Worm (Caenorhabditis elegans): Measurements from ENCODE around the gene srh-44.

The srh-44 gene

ce11 chrII:11473525-11474181, 41.2 kb upstream of the srh-44 start, which contains the start of the genes metl-1 and W02B12.11 (continued):
- no peak for TF ChIP-seq Y5F2A.4 (GFP tag; optimal IDR thresholded peaks at IDR 0.05)
- peak; percentile 84 for TF ChIP-seq spr-1 (tag; optimal IDR thresholded peaks at IDR 0.05)
- peak; percentile 73 for TF ChIP-seq ctbp-1 (GFP tag; IDR thresholded peaks at IDR 0.05)
- no peak for TF ChIP-seq daf-19 (GFP tag; conservative IDR thresholded peaks at IDR 0.05)
- TF ChIP-seq ZK546.5 (tag; optimal IDR thresholded peaks at IDR 0.05): no peak
- TF ChIP-seq daf-8 (GFP tag; IDR thresholded peaks at IDR 0.05): no peak
- peak; percentile 68 for TF ChIP-seq egl-43 (GFP tag; IDR thresholded peaks at IDR 0.05)
- TF ChIP-seq arid-1 (GFP tag; conservative IDR thresholded peaks at IDR 0.05): peak; percentile 75
- TF ChIP-seq snpc-4 (tag; optimal IDR thresholded peaks at IDR 0.05): no peak
- peak; percentile 87 for TF ChIP-seq hmg-1.1 (GFP tag; IDR thresholded peaks at IDR 0.05)
- no peak for TF ChIP-seq ztf-11 (tag; optimal IDR thresholded peaks at IDR 0.05)
- TF ChIP-seq skn-1 (tag; optimal IDR thresholded peaks at IDR 0.05): no peak
- no peak for TF ChIP-seq mdt-29 (GFP tag; IDR thresholded peaks at IDR 0.05)
- TF ChIP-seq madf-5 (GFP tag; IDR thresholded peaks at IDR 0.05): no peak
- TF ChIP-seq nhr-41 (GFP tag; IDR thresholded peaks at IDR 0.05): peak; percentile 28; the same call in 1 of the 2 replicates
- TF ChIP-seq lin-15B (tag; optimal IDR thresholded peaks at IDR 0.05): no peak
- no peak for TF ChIP-seq zfp-2 (tag; optimal IDR thresholded peaks at IDR 0.05)
- TF ChIP-seq fos-1 (tag; optimal IDR thresholded peaks at IDR 0.05): no peak
- TF ChIP-seq dve-1 (tag; optimal IDR thresholded peaks at IDR 0.05; ENCODE audit: insufficient read depth): peak; percentile 88
- peak; percentile 52 to 90 for TF ChIP-seq lsy-2 (tag; optimal IDR thresholded peaks at IDR 0.05)
- no peak for TF ChIP-seq ceh-32 (tag; optimal IDR thresholded peaks at IDR 0.05; ENCODE audit: poor library complexity)
- peak; percentile 66 for TF ChIP-seq lin-1 (GFP tag; IDR thresholded peaks at IDR 0.05)
- no peak for TF ChIP-seq vab-7 (GFP tag; IDR thresholded peaks at IDR 0.05)
- TF ChIP-seq lin-29 (GFP tag; IDR thresholded peaks at IDR 0.05): peak; percentile 71; the same call in 1 of the 2 replicates
- TF ChIP-seq nhr-111 (GFP tag; optimal IDR thresholded peaks at IDR 0.05): no peak
- TF ChIP-seq php-3 (GFP tag; IDR thresholded peaks at IDR 0.05): peak; percentile 37; the same call in 1 of the 2 replicates
- no peak; the same call in 1 of the 2 replicates for TF ChIP-seq snpc-1.2 (GFP tag; IDR thresholded peaks at IDR 0.05)
- peak; percentile 24 for TF ChIP-seq mxl-3 (GFP tag; optimal IDR thresholded peaks at IDR 0.05)
- TF ChIP-seq tag-97 (GFP tag; IDR thresholded peaks at IDR 0.05): no peak
- peak in 1 of 2 experiments; percentile 88 for TF ChIP-seq unc-62 (GFP tag; optimal IDR thresholded peaks at IDR 0.05 in 1 of 2)
- TF ChIP-seq unc-62 (tag; optimal IDR thresholded peaks at IDR 0.05): no peak
- peak; percentile 7 for TF ChIP-seq nhr-11 (tag; optimal IDR thresholded peaks at IDR 0.05)
- TF ChIP-seq nhr-6 (tag; optimal IDR thresholded peaks at IDR 0.05): peak; percentile 68
- peak; percentile 65 for TF ChIP-seq jun-1 (tag; optimal IDR thresholded peaks at IDR 0.05)
- no peak for TF ChIP-seq attf-4 (tag; optimal IDR thresholded peaks at IDR 0.05)
- TF ChIP-seq fkh-10 (GFP tag; optimal IDR thresholded peaks at IDR 0.05): no peak
- no peak for TF ChIP-seq nhr-76 (tag; optimal IDR thresholded peaks at IDR 0.05)
- TF ChIP-seq hlh-30 (tag; optimal IDR thresholded peaks at IDR 0.05; ENCODE audit: insufficient read depth): no peak
- no peak for TF ChIP-seq unc-39 (tag; optimal IDR thresholded peaks at IDR 0.05)
- TF ChIP-seq unc-130 (GFP tag; optimal IDR thresholded peaks at IDR 0.05): peak; percentile 53
- TF ChIP-seq rbr-2 (tag; optimal IDR thresholded peaks at IDR 0.05): peak; percentile 83
- TF ChIP-seq ceh-82 (tag; optimal IDR thresholded peaks at IDR 0.05): no peak
- TF ChIP-seq ceh-28 (tag; optimal IDR thresholded peaks at IDR 0.05): no peak
- TF ChIP-seq mep-1 (tag; optimal IDR thresholded peaks at IDR 0.05): peak; percentile 89
- TF ChIP-seq tra-1 (GFP tag; IDR thresholded peaks at IDR 0.05): 0 out of 2 replicates have a peak, but pooled peaks have one; percentile 45
- peak; percentile 65 for TF ChIP-seq nhr-25 (tag; optimal IDR thresholded peaks at IDR 0.05; ENCODE audit: borderline replicate concordance, insufficient read depth)
- TF ChIP-seq gei-8 (GFP tag; optimal IDR thresholded peaks at IDR 0.05): no peak
- TF ChIP-seq duxl-1 (tag; optimal IDR thresholded peaks at IDR 0.05; ENCODE audit: poor library complexity): peak; percentile 88
- TF ChIP-seq F37D6.2 (tag; optimal IDR thresholded peaks at IDR 0.05): peak; percentile 45
- no peak for TF ChIP-seq zag-1 (tag; optimal IDR thresholded peaks at IDR 0.05)
- no peak for TF ChIP-seq Y105C5A.15 (GFP tag; IDR thresholded peaks at IDR 0.05)
